Worm (Caenorhabditis elegans) whole organism, late embryonic: ENCODE data around the gene atg-3.

Experiments used
- ceh-30 ChIP-seq: fragments of 150-350 bp; optimal IDR thresholded peaks from 2 replicates; lab custom pipeline; 2014; ENCODE audit warnings: missing biosample characterization, missing genetic modification characterization
- che-1 ChIP-seq: sonication (generic microtip); optimal IDR thresholded peaks from 2 replicates; lab custom pipeline; 2016; ENCODE audit warnings: mild to moderate bottlenecking, missing genetic modification characterization, missing compliant biosample characterization
- fkh-10 ChIP-seq: fragments of 150-350 bp; optimal IDR thresholded peaks from 2 replicates; lab custom pipeline; 2014; ENCODE audit warnings: missing biosample characterization, missing genetic modification reagents, missing genetic modification characterization
- lin-11 ChIP-seq: fragments of 200-800 bp; sonication (Bioruptor generic); optimal IDR thresholded peaks from 2 replicates; lab custom pipeline; 2018; ENCODE audit warnings: mild to moderate bottlenecking, missing genetic modification characterization, missing compliant biosample characterization
- madf-2 ChIP-seq: sonication (generic microtip); optimal IDR thresholded peaks from 2 replicates; lab custom pipeline; 2017; ENCODE audit warnings: missing genetic modification characterization, missing compliant biosample characterization
- nhr-11 ChIP-seq: fragments of 150-350 bp; optimal IDR thresholded peaks from 2 replicates; lab custom pipeline; 2014; ENCODE audit warnings: missing biosample characterization, missing genetic modification characterization
- pat-9 ChIP-seq: fragments of 200-800 bp; sonication (Bioruptor generic); optimal IDR thresholded peaks from 2 replicates; lab custom pipeline; 2018; ENCODE audit warnings: mild to moderate bottlenecking, missing genetic modification characterization, moderate library complexity, missing compliant biosample characterization
- ref-2 ChIP-seq: sonication (generic microtip); optimal IDR thresholded peaks from 2 replicates; lab custom pipeline; 2016; ENCODE audit warnings: missing genetic modification characterization, missing compliant biosample characterization
- rnt-1 ChIP-seq: sonication (generic microtip); optimal IDR thresholded peaks from 2 replicates; lab custom pipeline; 2016; ENCODE audit warnings: missing genetic modification characterization, missing compliant biosample characterization
- sox-4 ChIP-seq: sonication (generic microtip); optimal IDR thresholded peaks from 2 replicates; lab custom pipeline; 2017; ENCODE audit warnings: mild to moderate bottlenecking, missing genetic modification characterization, inconsistent platforms, missing compliant biosample characterization
- syd-9 ChIP-seq: sonication (generic microtip); optimal IDR thresholded peaks from 2 replicates; lab custom pipeline; 2016; ENCODE audit warnings: mild to moderate bottlenecking, missing genetic modification characterization, moderate library complexity, missing compliant biosample characterization

- no peak for TF ChIP-seq ceh-30
- TF ChIP-seq nhr-11 (tag; lab: Kevin White, UChicago) = no peak
- TF ChIP-seq rnt-1 (tag; lab: Kevin White, UChicago) = no peak
- TF ChIP-seq lin-11 = no peak
- no peak for TF ChIP-seq ref-2 (tag; lab: Kevin White, UChicago)
- TF ChIP-seq sox-4 (tag; lab: Kevin White, UChicago) = no peak
- no peak for TF ChIP-seq che-1 (tag; lab: Kevin White, UChicago)
- TF ChIP-seq syd-9 (tag; lab: Kevin White, UChicago) = no peak
- TF ChIP-seq pat-9 = no peak
- peak; percentile 21 for TF ChIP-seq madf-2 (tag; lab: Kevin White, UChicago)
- TF ChIP-seq fkh-10 (GFP tag; lab: Kevin White, UChicago) = no peak
Observed at ce11 chrIV:1012447-1012846, 2.1 kb downstream of the atg-3 start, which contains the start of gene rbm-39.
